Worm (Caenorhabditis elegans) whole organism, L2 larva: ENCODE measurements around the gene M03F4.4.

Source experiments
- C34F6.9 ChIP-seq: fragments of 150-350 bp; optimal IDR thresholded peaks from 2 replicates; lab custom pipeline; 2014; ENCODE audit warnings: missing biosample characterization, missing genetic modification characterization
- F13H6.1 ChIP-seq: sonication (generic microtip); optimal IDR thresholded peaks from 2 replicates; lab custom pipeline; 2016; ENCODE audit warnings: missing genetic modification characterization, missing compliant biosample characterization
- R02D3.7 ChIP-seq: fragments of 150-350 bp; optimal IDR thresholded peaks from 2 replicates; lab custom pipeline; 2014; ENCODE audit warnings: missing biosample characterization, missing genetic modification characterization
- Y55F3AM.14 ChIP-seq: fragments of 200-800 bp; sonication (Bioruptor generic); optimal IDR thresholded peaks from 2 replicates; lab custom pipeline; 2018; ENCODE audit warnings: mild to moderate bottlenecking, missing genetic modification characterization, missing compliant biosample characterization
- aly-2 ChIP-seq: fragments of 150-350 bp; optimal IDR thresholded peaks from 2 replicates; lab custom pipeline; 2014; ENCODE audit warnings: missing biosample characterization, missing genetic modification characterization
- ama-1 ChIP-seq: fragments of 150-350 bp; optimal IDR thresholded peaks from 2 replicates; lab custom pipeline; 2018; ENCODE audit warnings: inconsistent platforms
- blmp-1 ChIP-seq: sonication (generic microtip); optimal IDR thresholded peaks from 2 replicates; lab custom pipeline; 2017; ENCODE audit warnings: missing genetic modification characterization, mild to moderate bottlenecking, missing compliant biosample characterization, antibody characterized with exemption, moderate library complexity; ENCODE audit not compliant: insufficient read depth
- ceh-16 ChIP-seq: fragments of 150-350 bp; optimal IDR thresholded peaks from 2 replicates; lab custom pipeline; 2014; ENCODE audit warnings: missing biosample characterization, missing genetic modification characterization
- ceh-82 ChIP-seq: fragments of 150-350 bp; optimal IDR thresholded peaks from 2 replicates; lab custom pipeline; 2014; ENCODE audit warnings: missing biosample characterization, missing genetic modification characterization
- crh-2 ChIP-seq: sonication (generic microtip); optimal IDR thresholded peaks from 2 replicates; lab custom pipeline; 2017; ENCODE audit warnings: missing biosample characterization, missing genetic modification characterization
- dmd-4 ChIP-seq: sonication (generic microtip); optimal IDR thresholded peaks from 2 replicates; lab custom pipeline; 2017; ENCODE audit warnings: missing biosample characterization, missing genetic modification characterization
- egl-27 ChIP-seq: sonication (generic microtip); optimal IDR thresholded peaks from 3 replicates; lab custom pipeline; 2017; ENCODE audit warnings: missing biosample characterization, missing genetic modification reagents, missing genetic modification characterization
- elt-1 ChIP-seq: fragments of 150-350 bp; optimal IDR thresholded peaks from 2 replicates; lab custom pipeline; 2014; ENCODE audit warnings: missing biosample characterization, missing genetic modification characterization
- elt-3 ChIP-seq: sonication (generic microtip); optimal IDR thresholded peaks from 2 replicates; lab custom pipeline; 2017; ENCODE audit warnings: missing biosample characterization, missing genetic modification characterization
- gmeb-1 ChIP-seq: fragments of 150-350 bp; optimal IDR thresholded peaks from 2 replicates; lab custom pipeline; 2014; ENCODE audit warnings: missing biosample characterization, missing genetic modification characterization
- lin-11 ChIP-seq: fragments of 150-350 bp; sonication (generic microtip); optimal IDR thresholded peaks from 2 replicates; lab custom pipeline; 2014; ENCODE audit warnings: missing biosample characterization, missing genetic modification characterization, inconsistent platforms, mixed read lengths
- lin-13 ChIP-seq: fragments of 150-350 bp; optimal IDR thresholded peaks from 2 replicates; lab custom pipeline; 2014; ENCODE audit warnings: missing biosample characterization, missing genetic modification reagents, missing genetic modification characterization
- lsy-2 ChIP-seq, 2 experiments: fragments of 150-350 bp in 1 of 2; sonication (generic microtip) in 1 of 2; optimal IDR thresholded peaks; 2 replicates each; lab custom pipeline; 2014 to 2017; ENCODE audit warnings: missing biosample characterization in 2 of 2, missing genetic modification characterization in 2 of 2
- mab-5 ChIP-seq: fragments of 150-350 bp; optimal IDR thresholded peaks from 2 replicates; lab custom pipeline; 2014; ENCODE audit warnings: missing biosample characterization, missing genetic modification characterization
- mbf-1 ChIP-seq: sonication (generic microtip); optimal IDR thresholded peaks from 2 replicates; lab custom pipeline; 2017; ENCODE audit warnings: missing biosample characterization, missing genetic modification characterization
- mdl-1 ChIP-seq, 2 experiments: fragments of 150-350 bp in 1 of 2; sonication (generic microtip) in 1 of 2; optimal IDR thresholded peaks; 2 replicates each; lab custom pipeline; 2017; ENCODE audit warnings: missing biosample characterization in 2 of 2, missing genetic modification characterization in 2 of 2
- nhr-10 ChIP-seq: sonication (generic microtip); optimal IDR thresholded peaks from 2 replicates; lab custom pipeline; 2017; ENCODE audit warnings: missing biosample characterization, missing genetic modification characterization
- nhr-11 ChIP-seq: fragments of 150-350 bp; optimal IDR thresholded peaks from 2 replicates; lab custom pipeline; 2014; ENCODE audit warnings: missing biosample characterization, missing genetic modification characterization
- nhr-129 ChIP-seq: fragments of 150-350 bp; optimal IDR thresholded peaks from 2 replicates; lab custom pipeline; 2014; ENCODE audit warnings: missing biosample characterization, missing genetic modification characterization
- nhr-21 ChIP-seq: fragments of 150-350 bp; optimal IDR thresholded peaks from 2 replicates; lab custom pipeline; 2014; ENCODE audit warnings: missing biosample characterization, missing genetic modification characterization
- nhr-237 ChIP-seq: fragments of 150-350 bp; optimal IDR thresholded peaks from 2 replicates; lab custom pipeline; 2014; ENCODE audit warnings: missing biosample characterization, missing genetic modification characterization
- nhr-25 ChIP-seq: fragments of 150-350 bp; sonication (generic microtip); optimal IDR thresholded peaks from 3 replicates; lab custom pipeline; 2014; ENCODE audit warnings: missing biosample characterization, missing genetic modification characterization
- nhr-6 ChIP-seq: fragments of 150-350 bp; optimal IDR thresholded peaks from 2 replicates; lab custom pipeline; 2014; ENCODE audit warnings: missing biosample characterization, missing genetic modification characterization
- peb-1 ChIP-seq: fragments of 150-350 bp; optimal IDR thresholded peaks from 2 replicates; lab custom pipeline; 2014; ENCODE audit warnings: missing biosample characterization, missing genetic modification characterization
- sem-4 ChIP-seq: fragments of 150-350 bp; optimal IDR thresholded peaks from 2 replicates; lab custom pipeline; 2014; ENCODE audit warnings: missing biosample characterization, missing genetic modification reagents, missing genetic modification characterization
- sma-3 ChIP-seq: sonication (generic microtip); optimal IDR thresholded peaks from 2 replicates; lab custom pipeline; 2016; ENCODE audit warnings: missing genetic modification reagents, missing genetic modification characterization, missing compliant biosample characterization
- sma-9 ChIP-seq, 2 experiments: fragments of 150-350 bp in 1 of 2; sonication (generic microtip) in 1 of 2; optimal IDR thresholded peaks; 2 replicates each; lab custom pipeline; 2014 to 2016; ENCODE audit warnings: missing genetic modification characterization in 2 of 2, mild to moderate bottlenecking in 1 of 2, missing biosample characterization in 1 of 2, missing compliant biosample characterization in 1 of 2, missing genetic modification reagents in 1 of 2, moderate library complexity in 1 of 2
- snpc-4 ChIP-seq: fragments of 150-350 bp; optimal IDR thresholded peaks from 2 replicates; lab custom pipeline; 2014; ENCODE audit warnings: missing biosample characterization, missing genetic modification characterization
- unc-55 ChIP-seq: fragments of 150-350 bp; sonication (generic microtip); optimal IDR thresholded peaks from 3 replicates; lab custom pipeline; 2014; ENCODE audit warnings: missing biosample characterization, missing genetic modification reagents, missing genetic modification characterization
- unc-62 ChIP-seq: fragments of 150-350 bp; optimal IDR thresholded peaks from 2 replicates; lab custom pipeline; 2014; ENCODE audit warnings: missing biosample characterization, missing genetic modification reagents, missing genetic modification characterization
- zag-1 ChIP-seq: fragments of 150-350 bp; optimal IDR thresholded peaks from 2 replicates; lab custom pipeline; 2014; ENCODE audit warnings: missing biosample characterization, missing genetic modification characterization
- ztf-1 ChIP-seq: fragments of 200-800 bp; sonication (Bioruptor generic); conservative IDR thresholded peaks from 2 replicates; pipeline ENCODE4 v1.3.6; 2022; ENCODE audit warnings: missing genetic modification characterization, missing compliant biosample characterization
- ztf-11 ChIP-seq: sonication (generic microtip); optimal IDR thresholded peaks from 2 replicates; lab custom pipeline; 2017; ENCODE audit warnings: missing biosample characterization, missing genetic modification characterization
- ztf-4 ChIP-seq: fragments of 150-350 bp; optimal IDR thresholded peaks from 2 replicates; lab custom pipeline; 2014; ENCODE audit warnings: missing biosample characterization, missing genetic modification characterization

Gene M03F4.4

DNA sequence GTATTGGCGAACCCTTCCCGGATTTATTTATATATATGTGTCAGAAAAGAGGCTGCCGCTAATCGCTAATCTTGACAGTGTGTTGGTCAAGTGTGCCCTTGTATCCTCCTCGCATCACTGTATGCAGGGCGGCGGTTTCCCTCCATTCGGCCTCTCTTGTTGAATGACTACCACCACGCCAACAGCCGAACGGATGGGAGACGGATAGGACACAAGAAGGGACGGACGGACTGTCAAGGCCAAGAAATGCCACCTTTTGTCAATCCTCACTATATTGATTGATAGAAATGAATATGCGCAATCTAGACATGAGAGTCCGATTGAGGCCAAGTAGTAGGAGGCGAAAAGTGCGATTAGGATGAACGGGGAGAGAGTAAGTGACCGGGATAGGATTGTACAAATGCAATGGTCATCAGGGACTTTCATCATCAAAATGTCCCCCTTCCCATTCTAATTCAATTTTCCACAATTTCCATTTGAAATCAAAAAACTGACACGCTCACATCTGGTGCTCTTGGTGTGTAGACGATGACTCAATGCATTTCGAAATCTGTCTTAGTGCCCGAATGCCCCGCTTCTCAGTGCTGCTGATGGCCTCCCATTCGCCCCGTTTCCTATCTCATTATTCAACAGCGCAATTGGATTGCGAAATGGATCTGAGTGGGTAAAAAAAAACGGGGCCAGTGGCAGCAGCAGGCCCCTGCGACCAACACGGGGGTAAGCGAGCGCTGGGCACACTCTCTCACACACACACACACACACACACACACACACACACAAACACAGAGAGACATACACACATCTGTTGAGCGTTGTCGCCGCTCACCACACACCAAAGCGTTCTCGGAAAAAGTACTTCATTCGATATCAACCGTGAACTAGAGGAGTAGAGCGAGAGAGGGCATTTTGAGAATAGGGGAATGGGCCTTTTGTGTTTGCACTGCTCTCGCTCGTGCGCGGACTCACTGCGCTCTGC is 4.8 kb upstream of the M03F4.4 start:
- TF ChIP-seq ztf-1 (GFP tag; lab: Robert Waterston, UW) = no peak
- TF ChIP-seq ama-1 (lab: Kevin White, UChicago) = no peak
- no peak for TF ChIP-seq gmeb-1
- TF ChIP-seq sem-4 (tag; lab: Kevin White, UChicago) = peak; percentile 69
- peak; percentile 51 for TF ChIP-seq ztf-4 (tag; lab: Kevin White, UChicago)
- TF ChIP-seq dmd-4 (tag; lab: Kevin White, UChicago) = no peak
- TF ChIP-seq lin-13 = peak; percentile 55
- peak; percentile 63 for TF ChIP-seq unc-55 (GFP tag; lab: Kevin White, UChicago)
- peak; percentile 25 for TF ChIP-seq nhr-21
- peak; percentile 16 for TF ChIP-seq blmp-1
- TF ChIP-seq lin-11 = peak; percentile 57
- TF ChIP-seq sma-3 (GFP tag; lab: Kevin White, UChicago) = no peak
- peak; percentile 37 for TF ChIP-seq nhr-25 (tag; lab: Kevin White, UChicago)
- TF ChIP-seq nhr-11 (tag; lab: Kevin White, UChicago) = no peak
- TF ChIP-seq elt-3 = no peak
- TF ChIP-seq mab-5 = peak; percentile 13
- peak; percentile 55 for TF ChIP-seq sma-9 (GFP tag; optimal IDR thresholded peaks at IDR 0.05; lab: Kevin White, UChicago)
- TF ChIP-seq sma-9 (tag; optimal IDR thresholded peaks at IDR 0.05; lab: Kevin White, UChicago) = no peak
- peak; percentile 26 for TF ChIP-seq nhr-10
- TF ChIP-seq nhr-6 (tag; lab: Kevin White, UChicago) = no peak
- peak in 1 of 2 experiments; percentile 55 for TF ChIP-seq lsy-2 (tag; optimal IDR thresholded peaks at IDR 0.05; lab: Kevin White, UChicago)
- TF ChIP-seq mdl-1 (tag; optimal IDR thresholded peaks at IDR 0.05; lab: Kevin White, UChicago) = peak; percentile 28 to 41
- peak; percentile 87 for TF ChIP-seq F13H6.1 (tag; lab: Kevin White, UChicago)
- peak; percentile 19 for TF ChIP-seq snpc-4 (tag; lab: Kevin White, UChicago)
- TF ChIP-seq crh-2 (tag; lab: Kevin White, UChicago) = peak; percentile 58
- TF ChIP-seq C34F6.9 (tag; lab: Kevin White, UChicago) = peak; percentile 71
- TF ChIP-seq ztf-11 = peak; percentile 10
- peak; percentile 70 for TF ChIP-seq ceh-16
- TF ChIP-seq Y55F3AM.14 (GFP tag; lab: Kevin White, UChicago) = peak; percentile 8
- peak; percentile 81 for TF ChIP-seq nhr-129 (tag; lab: Kevin White, UChicago)
- no peak for TF ChIP-seq ceh-82 (tag; lab: Kevin White, UChicago)
- TF ChIP-seq unc-62 = no peak
- TF ChIP-seq egl-27 (tag; lab: Kevin White, UChicago) = peak; percentile 50
- peak; percentile 10 for TF ChIP-seq peb-1 (tag; lab: Kevin White, UChicago)
- TF ChIP-seq nhr-237 (tag; lab: Kevin White, UChicago) = no peak
- peak; percentile 78 for TF ChIP-seq zag-1 (tag; lab: Kevin White, UChicago)
- no peak for TF ChIP-seq elt-1 (tag; lab: Kevin White, UChicago)

DNA sequence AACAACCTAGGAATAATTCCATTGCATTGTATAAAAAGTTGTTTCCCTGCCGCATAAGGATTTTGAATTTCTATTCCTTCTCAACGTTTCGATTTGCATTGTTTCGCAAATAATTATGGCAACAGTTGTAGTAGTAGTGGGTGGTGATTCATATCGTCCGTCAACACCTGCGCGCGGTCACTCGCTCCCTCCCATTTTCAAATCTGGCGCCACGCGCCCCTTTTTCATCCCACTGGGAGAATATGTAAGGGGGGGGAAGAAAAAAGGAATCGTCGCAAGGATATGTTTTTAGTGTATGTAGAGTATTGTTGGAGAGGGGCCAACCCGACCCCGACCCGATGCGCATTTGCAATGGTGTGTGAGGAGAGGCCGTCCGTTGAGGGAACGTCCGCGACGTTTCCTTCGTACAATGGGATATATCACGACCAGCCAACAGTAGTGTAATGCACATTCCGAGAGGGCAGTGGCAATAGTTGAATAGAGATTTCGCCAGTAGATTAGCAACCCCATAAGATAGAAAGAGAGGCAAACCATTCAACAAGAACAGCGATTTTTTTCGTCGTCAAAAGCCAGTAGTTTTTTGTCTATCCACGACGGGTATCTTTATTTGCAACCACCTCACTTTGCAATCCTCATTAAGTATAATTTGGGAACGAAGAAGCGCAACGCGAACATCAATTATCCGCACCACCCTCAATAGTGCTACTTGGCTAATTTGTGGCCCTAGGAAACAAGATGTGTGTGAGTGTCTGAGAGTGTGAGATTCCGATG is 3.9 kb upstream of the M03F4.4 start:
- TF ChIP-seq nhr-25 (tag; lab: Kevin White, UChicago) = no peak
- TF ChIP-seq snpc-4 (tag; lab: Kevin White, UChicago) = no peak
- TF ChIP-seq R02D3.7 (tag; lab: Kevin White, UChicago) = no peak
- no peak for TF ChIP-seq mbf-1 (tag; lab: Kevin White, UChicago)
- peak; percentile 15 for TF ChIP-seq ceh-16
- no peak for TF ChIP-seq aly-2 (tag; lab: Kevin White, UChicago)
